Fruit fly (Drosophila melanogaster): ENCODE results near the gene Gr89a.

- TF ChIP-seq psq (GFP tag; optimal IDR thresholded peaks at IDR 0.05) (no peak), Dif (GFP tag; optimal IDR thresholded peaks at IDR 0.05; ENCODE audit: partially characterized antibody) (no peak), OdsH (GFP tag; optimal IDR thresholded peaks at IDR 0.05) (no peak), foxo (GFP tag; optimal IDR thresholded peaks at IDR 0.05) (no peak), br (GFP tag; optimal IDR thresholded peaks at IDR 0.05) (no peak), tai (GFP tag; optimal IDR thresholded peaks at IDR 0.05) (no peak), h (GFP tag; optimal IDR thresholded peaks at IDR 0.05) (no peak), Hnf4 (GFP tag; optimal IDR thresholded peaks at IDR 0.05) (no peak)
Measured at dm6 chr3R:16524593-16525111, 25.9 kb upstream of the Gr89a start.

Data from whole organism, wandering third instar larva.